Worm (Caenorhabditis elegans): ENCODE measurements around the gene R05D8.11.

- TF ChIP-seq dao-5 (tag; optimal IDR thresholded peaks at IDR 0.05) (no peak), W03F9.2 (tag; optimal IDR thresholded peaks at IDR 0.05) (no peak)
Measured at ce11 chrV:2813856-2814255, 33.2 kb upstream of the R05D8.11 start, which contains the start of gene F54E2.9.

Data from whole organism, L4/young adult.